Fruit fly (Drosophila melanogaster) Kc167 (cell line): ENCODE measurements around the gene Dyro.

Experiments
- Myc ChIP-seq: fragments of >200 bp; optimal IDR thresholded peaks from 2 replicates; lab custom pipeline; 2017; ENCODE audit warnings: missing external identifiers
- Sin3A ChIP-seq: fragments of >200 bp; optimal IDR thresholded peaks from 2 replicates; lab custom pipeline; 2018; ENCODE audit warnings: missing external identifiers
- h ChIP-seq: fragments of >200 bp; optimal IDR thresholded peaks from 3 replicates; lab custom pipeline; 2018; ENCODE audit warnings: missing external identifiers
- insv ChIP-seq: fragments of >200 bp; optimal IDR thresholded peaks from 3 replicates; lab custom pipeline; 2018; ENCODE audit warnings: missing external identifiers
- psq ChIP-seq: fragments of >200 bp; optimal IDR thresholded peaks from 2 replicates; lab custom pipeline; 2017; ENCODE audit warnings: missing external identifiers
- ttk ChIP-seq: sonication (Bioruptor generic); optimal IDR thresholded peaks from 2 replicates; lab custom pipeline; 2017; ENCODE audit warnings: missing external identifiers

dm6 chr3L:11305316-11305715 lies 9.6 kb upstream of the Dyro start:
- TF ChIP-seq psq, result no peak
- no peak for TF ChIP-seq Myc (lab: Kevin White, UChicago)
- no peak for TF ChIP-seq h (lab: Kevin White, UChicago)
- TF ChIP-seq insv (lab: Kevin White, UChicago), result no peak
- TF ChIP-seq Sin3A, result no peak
- no peak for TF ChIP-seq ttk (lab: Kevin White, UChicago)
